Fruit fly (Drosophila melanogaster) whole organism, wandering third instar larva: ENCODE measurements around the gene CG12974.

Source experiments
- Abd-B ChIP-seq: fragments of >200 bp; optimal IDR thresholded peaks from 2 replicates; lab custom pipeline; 2017; ENCODE audit warnings: missing biosample characterization, missing genetic modification characterization
- CG32264 ChIP-seq: fragments of 200-800 bp; sonication (Bioruptor generic); optimal IDR thresholded peaks from 2 replicates; lab custom pipeline; 2016; ENCODE audit warnings: missing biosample characterization, missing genetic modification characterization
- CG9705 ChIP-seq: fragments of 200-800 bp; sonication (Bioruptor generic); optimal IDR thresholded peaks from 2 replicates; lab custom pipeline; 2018; ENCODE audit warnings: missing biosample characterization, mild to moderate bottlenecking, missing genetic modification characterization
- CrebA ChIP-seq: fragments of 200-800 bp; sonication (Bioruptor generic); optimal IDR thresholded peaks from 2 replicates; lab custom pipeline; 2016; ENCODE audit warnings: missing biosample characterization, mild to moderate bottlenecking, missing genetic modification characterization, borderline replicate concordance
- Dfd ChIP-seq: fragments of >200 bp; optimal IDR thresholded peaks from 2 replicates; lab custom pipeline; 2017; ENCODE audit warnings: missing biosample characterization, missing genetic modification characterization
- Dif ChIP-seq: fragments of 200-275, 200-300 bp; sonication (Bioruptor generic); optimal IDR thresholded peaks from 2 replicates; lab custom pipeline; 2018; ENCODE audit warnings: missing biosample characterization, missing genetic modification characterization; ENCODE audit not compliant: partially characterized antibody
- GATAd ChIP-seq: sonication (Bioruptor generic); optimal IDR thresholded peaks from 2 replicates; lab custom pipeline; 2016; ENCODE audit warnings: missing biosample characterization, missing genetic modification characterization
- HLH106 ChIP-seq: fragments of 200-800 bp; optimal IDR thresholded peaks from 3 replicates; lab custom pipeline; 2019; ENCODE audit warnings: missing biosample characterization, mild to moderate bottlenecking, missing genetic modification characterization, moderate library complexity
- Hnf4 ChIP-seq: fragments of 200-800 bp; sonication (Bioruptor generic); optimal IDR thresholded peaks from 2 replicates; lab custom pipeline; 2016; ENCODE audit warnings: missing biosample characterization, mild to moderate bottlenecking, missing genetic modification characterization
- Hr78 ChIP-seq: fragments of >200 bp; optimal IDR thresholded peaks from 2 replicates; lab custom pipeline; 2017; ENCODE audit warnings: missing biosample characterization, missing genetic modification characterization
- Hr83 ChIP-seq: fragments of 200-300 bp; sonication (Bioruptor generic); optimal IDR thresholded peaks from 2 replicates; lab custom pipeline; 2016; ENCODE audit warnings: missing biosample characterization, mild to moderate bottlenecking, missing genetic modification characterization, moderate library complexity; ENCODE audit not compliant: poor library complexity, severe bottlenecking
- Jra ChIP-seq: sonication (Bioruptor generic); optimal IDR thresholded peaks from 2 replicates; lab custom pipeline; 2016; ENCODE audit warnings: missing biosample characterization, missing genetic modification characterization
- Mio ChIP-seq: sonication (Bioruptor generic); optimal IDR thresholded peaks from 2 replicates; lab custom pipeline; 2016; ENCODE audit warnings: missing biosample characterization, missing genetic modification characterization
- Myc ChIP-seq: fragments of >200 bp; optimal IDR thresholded peaks from 2 replicates; lab custom pipeline; 2017
- N ChIP-seq: fragments of >200 bp; optimal IDR thresholded peaks from 2 replicates; lab custom pipeline; 2018; ENCODE audit warnings: missing biosample characterization, missing external identifiers, missing genetic modification characterization
- OdsH ChIP-seq: fragments of 200-800 bp; sonication (Bioruptor generic); optimal IDR thresholded peaks from 2 replicates; lab custom pipeline; 2016; ENCODE audit warnings: missing biosample characterization, mild to moderate bottlenecking, missing genetic modification characterization
- Rel ChIP-seq, 2 experiments: fragments of 200-800 bp; sonication (Bioruptor generic) in 1 of 2; optimal IDR thresholded peaks; 2 replicates in 1 of 2; 3 replicates in 1 of 2; lab custom pipeline; 2016 to 2019; ENCODE audit warnings: mild to moderate bottlenecking in 2 of 2, missing biosample characterization in 2 of 2, missing genetic modification characterization in 2 of 2, moderate library complexity in 1 of 2
- Sp1 ChIP-seq: fragments of 200-800 bp; sonication (Bioruptor generic); optimal IDR thresholded peaks from 3 replicates; lab custom pipeline; 2019; ENCODE audit warnings: missing biosample characterization, mild to moderate bottlenecking, missing genetic modification characterization, moderate library complexity
- Vsx2 ChIP-seq: fragments of 200-300, 225-300 bp; sonication (Bioruptor generic); optimal IDR thresholded peaks from 2 replicates; lab custom pipeline; 2018; ENCODE audit warnings: missing biosample characterization, missing genetic modification characterization; ENCODE audit not compliant: partially characterized antibody
- br ChIP-seq: fragments of 200-800 bp; sonication (Bioruptor generic); optimal IDR thresholded peaks from 2 replicates; lab custom pipeline; 2016; ENCODE audit warnings: missing biosample characterization, missing genetic modification characterization
- brk ChIP-seq: fragments of 200-800 bp; sonication (Bioruptor generic); optimal IDR thresholded peaks from 2 replicates; lab custom pipeline; 2016; ENCODE audit warnings: missing biosample characterization, mild to moderate bottlenecking, missing genetic modification characterization
- dl ChIP-seq, 2 experiments: fragments of 175-275, 200-275 bp in 1 of 2; fragments of 200-275 bp in 1 of 2; sonication (Bioruptor generic); optimal IDR thresholded peaks; lab custom pipeline; 2018; ENCODE audit warnings: mild to moderate bottlenecking in 2 of 2, missing biosample characterization in 2 of 2, missing genetic modification characterization in 2 of 2, moderate library complexity in 2 of 2; ENCODE audit not compliant: partially characterized antibody in 2 of 2, insufficient read depth in 1 of 2
- dmrt93B ChIP-seq: fragments of 200-800 bp; sonication (Bioruptor generic); optimal IDR thresholded peaks from 2 replicates; lab custom pipeline; 2018; ENCODE audit warnings: missing biosample characterization, mild to moderate bottlenecking, missing genetic modification characterization
- dsf ChIP-seq: sonication (Bioruptor generic); optimal IDR thresholded peaks from 2 replicates; lab custom pipeline; 2016; ENCODE audit warnings: missing biosample characterization, missing genetic modification characterization, borderline replicate concordance
- ey ChIP-seq: fragments of 200-800 bp; sonication (Bioruptor generic); optimal IDR thresholded peaks from 2 replicates; lab custom pipeline; 2016; ENCODE audit warnings: missing biosample characterization, missing genetic modification characterization
- foxo ChIP-seq, 2 experiments: fragments of 200-800 bp; sonication (Bioruptor generic); optimal IDR thresholded peaks; 2 replicates in 1 of 2; 3 replicates in 1 of 2; lab custom pipeline; 2016 to 2017; ENCODE audit warnings: missing biosample characterization in 2 of 2, missing genetic modification characterization in 2 of 2
- fru ChIP-seq: fragments of 200-800 bp; sonication (Bioruptor generic); optimal IDR thresholded peaks from 3 replicates; lab custom pipeline; 2016; ENCODE audit warnings: missing biosample characterization, mild to moderate bottlenecking, missing genetic modification characterization
- h ChIP-seq: fragments of 200-800 bp; sonication (Bioruptor generic); optimal IDR thresholded peaks from 3 replicates; lab custom pipeline; 2016; ENCODE audit warnings: missing biosample characterization, mild to moderate bottlenecking, missing genetic modification characterization
- jim ChIP-seq: fragments of 175-275, 200-325 bp; sonication (Bioruptor generic); optimal IDR thresholded peaks from 2 replicates; lab custom pipeline; 2016; ENCODE audit warnings: missing biosample characterization, mild to moderate bottlenecking, missing genetic modification characterization
- lola ChIP-seq: fragments of >200 bp; optimal IDR thresholded peaks from 2 replicates; lab custom pipeline; 2017; ENCODE audit warnings: missing biosample characterization, missing genetic modification characterization
- pan ChIP-seq: fragments of >200 bp; optimal IDR thresholded peaks from 2 replicates; lab custom pipeline; 2017
- psq ChIP-seq: fragments of 200-800 bp; sonication (Bioruptor generic); optimal IDR thresholded peaks from 3 replicates; lab custom pipeline; 2017; ENCODE audit warnings: missing biosample characterization, mild to moderate bottlenecking, missing genetic modification characterization, moderate library complexity
- rgr ChIP-seq: fragments of 200-800 bp; sonication (Bioruptor generic); optimal IDR thresholded peaks from 3 replicates; lab custom pipeline; 2016; ENCODE audit warnings: missing biosample characterization, mild to moderate bottlenecking, missing genetic modification characterization
- sage ChIP-seq: fragments of 200-800 bp; sonication (Bioruptor generic); optimal IDR thresholded peaks from 2 replicates; lab custom pipeline; 2016; ENCODE audit warnings: missing biosample characterization, mild to moderate bottlenecking, missing genetic modification characterization
- sv ChIP-seq: fragments of 200-800 bp; sonication (Bioruptor generic); optimal IDR thresholded peaks from 3 replicates; lab custom pipeline; 2016; ENCODE audit warnings: missing biosample characterization, missing genetic modification characterization
- tai ChIP-seq: sonication (Bioruptor generic); optimal IDR thresholded peaks from 2 replicates; lab custom pipeline; 2016; ENCODE audit warnings: missing biosample characterization, missing genetic modification characterization
- usp ChIP-seq: fragments of >200 bp; optimal IDR thresholded peaks from 2 replicates; lab custom pipeline; 2017; ENCODE audit warnings: missing biosample characterization, missing genetic modification characterization
- woc ChIP-seq: sonication (Bioruptor generic); optimal IDR thresholded peaks from 2 replicates; lab custom pipeline; 2016; ENCODE audit warnings: missing biosample characterization, mild to moderate bottlenecking, missing genetic modification characterization

The CG12974 gene

DNA sequence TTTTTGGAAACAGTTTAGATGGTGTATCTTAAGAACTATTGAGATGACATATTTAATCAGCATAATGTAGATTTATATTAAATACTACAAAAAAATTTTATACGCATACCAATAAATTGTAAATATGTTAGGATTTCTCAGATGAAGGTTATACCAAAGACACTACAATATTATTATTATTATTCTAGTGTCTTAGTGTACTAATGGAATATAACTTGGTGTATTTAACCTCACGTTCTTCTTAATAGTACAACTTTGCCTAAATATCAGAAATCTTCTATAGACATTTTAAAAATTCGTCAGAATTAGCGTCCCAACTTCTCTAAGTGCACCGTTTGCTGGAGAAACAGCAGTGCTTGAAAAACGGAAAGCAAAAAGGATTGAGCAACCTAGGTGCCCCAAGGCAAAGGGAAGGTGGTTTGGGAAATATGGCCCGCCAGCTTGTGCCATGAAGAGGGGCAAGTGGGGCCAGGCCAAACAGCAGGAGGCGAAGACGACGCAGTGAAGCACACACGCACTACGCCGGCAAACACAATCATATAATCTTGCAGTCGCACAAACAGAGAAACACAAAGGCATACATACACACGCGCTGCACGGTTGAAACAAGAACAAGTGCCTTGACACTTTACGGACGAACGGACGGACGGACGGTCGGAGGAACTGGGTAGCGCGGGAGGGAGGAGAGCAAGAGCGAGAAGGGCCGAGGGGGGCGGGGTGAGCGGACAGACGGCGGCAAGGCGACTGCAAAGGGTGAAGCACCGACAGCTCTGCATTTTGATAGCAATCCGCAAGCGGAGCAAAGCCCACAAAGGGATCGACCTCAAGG, 32.6 kb downstream of the CG12974 start:
- TF ChIP-seq Sp1 (GFP tag; lab: Kevin White, UChicago), result peak; percentile 36
- peak; percentile 10 for TF ChIP-seq OdsH (GFP tag; lab: Kevin White, UChicago)
- peak; percentile 43 for TF ChIP-seq HLH106 (tag; lab: Kevin White, UChicago)
- no peak for TF ChIP-seq Dfd (GFP tag; lab: Kevin White, UChicago)
- TF ChIP-seq Vsx2 (GFP tag; lab: Kevin White, UChicago), result peak; percentile 12
- peak in 1 of 2 experiments; percentile 42 for TF ChIP-seq foxo (GFP tag; optimal IDR thresholded peaks at IDR 0.05; lab: Kevin White, UChicago)
- TF ChIP-seq rgr (GFP tag; lab: Kevin White, UChicago), result no peak
- TF ChIP-seq dl (GFP tag; optimal IDR thresholded peaks at IDR 0.05; lab: Kevin White, UChicago; ENCODE audit: insufficient read depth in 1 of 2, partially characterized antibody in 2 of 2), result peak in 1 of 2 experiments; percentile 59
- TF ChIP-seq woc (GFP tag; lab: Kevin White, UChicago), result peak; percentile 48
- TF ChIP-seq Rel (GFP tag; optimal IDR thresholded peaks at IDR 0.05; lab: Kevin White, UChicago), result no peak
- peak; percentile 87 for TF ChIP-seq Rel (tag; optimal IDR thresholded peaks at IDR 0.05; lab: Kevin White, UChicago)
- peak; percentile 31 for TF ChIP-seq h (GFP tag; lab: Kevin White, UChicago)
- TF ChIP-seq Dif (GFP tag; lab: Kevin White, UChicago), result peak; percentile 2
- TF ChIP-seq Abd-B (GFP tag; lab: Kevin White, UChicago), result no peak
- TF ChIP-seq Hnf4 (GFP tag; lab: Kevin White, UChicago), result no peak

dm6 chr3L:21252525-21252924, 33.2 kb downstream of the CG12974 start:
- TF ChIP-seq Dfd (GFP tag; lab: Kevin White, UChicago), result peak; percentile 47
- no peak for TF ChIP-seq usp (GFP tag; lab: Kevin White, UChicago)
- TF ChIP-seq foxo (GFP tag; optimal IDR thresholded peaks at IDR 0.05; lab: Kevin White, UChicago), result no peak
- TF ChIP-seq pan, result no peak
- TF ChIP-seq Hr78 (GFP tag; lab: Kevin White, UChicago), result no peak
- TF ChIP-seq OdsH (GFP tag; lab: Kevin White, UChicago), result no peak
- TF ChIP-seq woc (GFP tag; lab: Kevin White, UChicago), result peak; percentile 77
- no peak for TF ChIP-seq h (GFP tag; lab: Kevin White, UChicago)
- peak; percentile 24 for TF ChIP-seq Rel (GFP tag; optimal IDR thresholded peaks at IDR 0.05; lab: Kevin White, UChicago)
- TF ChIP-seq Rel (tag; optimal IDR thresholded peaks at IDR 0.05; lab: Kevin White, UChicago), result no peak
- TF ChIP-seq HLH106 (tag; lab: Kevin White, UChicago), result no peak
- TF ChIP-seq Abd-B (GFP tag; lab: Kevin White, UChicago), result no peak
- TF ChIP-seq CG32264 (GFP tag; lab: Kevin White, UChicago), result no peak
- TF ChIP-seq Dif (GFP tag; lab: Kevin White, UChicago), result peak; percentile 88
- no peak for TF ChIP-seq N (GFP tag; lab: Kevin White, UChicago)
- no peak for TF ChIP-seq Sp1 (GFP tag; lab: Kevin White, UChicago)
- TF ChIP-seq dsf (GFP tag; lab: Kevin White, UChicago), result no peak
- TF ChIP-seq dl (GFP tag; optimal IDR thresholded peaks at IDR 0.05; lab: Kevin White, UChicago; ENCODE audit: insufficient read depth in 1 of 2, partially characterized antibody in 2 of 2), result peak in 1 of 2 experiments; percentile 43
- TF ChIP-seq CrebA (GFP tag; lab: Kevin White, UChicago), result no peak
- peak; percentile 57 for TF ChIP-seq br
- TF ChIP-seq Vsx2 (GFP tag; lab: Kevin White, UChicago), result peak; percentile 31
- peak; percentile 10 for TF ChIP-seq CG9705 (GFP tag; lab: Kevin White, UChicago)
- TF ChIP-seq dmrt93B (GFP tag; lab: Kevin White, UChicago), result no peak
- no peak for TF ChIP-seq ey (GFP tag; lab: Kevin White, UChicago)
- TF ChIP-seq Jra (GFP tag; lab: Kevin White, UChicago), result no peak
- TF ChIP-seq jim (GFP tag; lab: Kevin White, UChicago), result peak; percentile 5
- TF ChIP-seq rgr (GFP tag; lab: Kevin White, UChicago), result no peak
- no peak for TF ChIP-seq GATAd (GFP tag; lab: Kevin White, UChicago)
- TF ChIP-seq sv, result no peak
- no peak for TF ChIP-seq brk (GFP tag; lab: Kevin White, UChicago)
- no peak for TF ChIP-seq tai (GFP tag; lab: Kevin White, UChicago)
- no peak for TF ChIP-seq Myc (lab: Kevin White, UChicago)
- TF ChIP-seq Hr83 (GFP tag; lab: Kevin White, UChicago), result no peak
- TF ChIP-seq psq (GFP tag; lab: Kevin White, UChicago), result peak; percentile 12
- TF ChIP-seq lola, result no peak
- TF ChIP-seq Hnf4 (GFP tag; lab: Kevin White, UChicago), result peak; percentile 44
- no peak for TF ChIP-seq Mio (GFP tag; lab: Kevin White, UChicago)
- TF ChIP-seq sage, result no peak
- peak; percentile 19 for TF ChIP-seq fru (GFP tag; lab: Kevin White, UChicago)
